Fruit fly (Drosophila melanogaster) whole organism, embryonic: ENCODE results near the gene Eig71Ea.

Experiments
- Bgb ChIP-seq: fragments of 200-800 bp; sonication (Bioruptor generic); IDR thresholded peaks from 2 replicates; pipeline ENCODE4 v1.3.6; 2022; ENCODE audit warnings: missing biosample characterization, missing genetic modification characterization; ENCODE audit not compliant: partially characterized antibody
- CG10321 ChIP-seq: fragments of 200-800 bp; sonication (Bioruptor generic); IDR thresholded peaks from 2 replicates; pipeline ENCODE4 v1.3.6; 2022; ENCODE audit warnings: missing biosample characterization, missing genetic modification characterization
- CG11560 ChIP-seq: fragments of 200-800 bp; sonication (Bioruptor generic); IDR thresholded peaks from 3 replicates; pipeline ENCODE4 v1.3.6; 2022; ENCODE audit warnings: missing biosample characterization, missing genetic modification characterization
- CG12659 ChIP-seq: fragments of 200-800 bp; sonication (Bioruptor generic); optimal IDR thresholded peaks from 3 replicates; lab custom pipeline; 2017; ENCODE audit warnings: mild to moderate bottlenecking, missing biosample characterization, missing genetic modification reagents, missing genetic modification characterization
- CG13624 ChIP-seq: fragments of 200-800 bp; sonication (Bioruptor generic); optimal IDR thresholded peaks from 2 replicates; lab custom pipeline; 2016; ENCODE audit warnings: missing biosample characterization, missing genetic modification characterization
- CG14667 ChIP-seq: fragments of 200-800 bp; sonication (Bioruptor generic); IDR thresholded peaks from 2 replicates; pipeline ENCODE4 v1.3.6; 2022; ENCODE audit warnings: missing biosample characterization, missing genetic modification characterization
- CG15269 ChIP-seq: fragments of 200-800 bp; sonication (Bioruptor generic); optimal IDR thresholded peaks from 2 replicates; lab custom pipeline; 2018; ENCODE audit warnings: missing biosample characterization, mild to moderate bottlenecking, missing genetic modification characterization, moderate library complexity
- CG15696 ChIP-seq: fragments of 200-800 bp; sonication (Bioruptor generic); optimal IDR thresholded peaks from 2 replicates; lab custom pipeline; 2019; ENCODE audit warnings: missing biosample characterization, mild to moderate bottlenecking, missing genetic modification characterization, moderate library complexity
- CG17385 ChIP-seq: fragments of 200-800 bp; sonication (Bioruptor generic); optimal IDR thresholded peaks from 3 replicates; lab custom pipeline; 2018; ENCODE audit warnings: missing biosample characterization, mild to moderate bottlenecking, missing genetic modification characterization
- CG18011 ChIP-seq: fragments of 200-800 bp; sonication (Bioruptor generic); optimal IDR thresholded peaks from 2 replicates; lab custom pipeline; 2017; ENCODE audit warnings: missing biosample characterization, missing genetic modification characterization, mild to moderate bottlenecking, moderate library complexity, missing genotype
- CG1832 ChIP-seq: fragments of 200-800 bp; sonication (Bioruptor generic); optimal IDR thresholded peaks from 2 replicates; lab custom pipeline; 2017; ENCODE audit warnings: missing biosample characterization, mild to moderate bottlenecking, missing genetic modification characterization, inconsistent platforms
- CG18476 ChIP-seq: fragments of 200-800 bp; sonication (Bioruptor generic); optimal IDR thresholded peaks from 2 replicates; lab custom pipeline; 2016; ENCODE audit warnings: missing biosample characterization, mild to moderate bottlenecking, missing genetic modification characterization
- CG2120 ChIP-seq: fragments of 200-800 bp; sonication (Bioruptor generic); optimal IDR thresholded peaks from 3 replicates; lab custom pipeline; 2016; ENCODE audit warnings: missing biosample characterization, missing genetic modification characterization
- CG31365 ChIP-seq: fragments of 200-800 bp; sonication (Bioruptor generic); optimal IDR thresholded peaks from 2 replicates; lab custom pipeline; 2018; ENCODE audit warnings: missing biosample characterization, mild to moderate bottlenecking, missing genetic modification characterization
- CG32772 ChIP-seq: fragments of 200-800 bp; sonication (Bioruptor generic); IDR thresholded peaks from 2 replicates; pipeline ENCODE4 v1.3.6; 2022; ENCODE audit warnings: missing biosample characterization, missing genetic modification characterization
- CG3995 ChIP-seq: fragments of 200-800 bp; sonication (Bioruptor generic); optimal IDR thresholded peaks from 3 replicates; lab custom pipeline; 2016; ENCODE audit warnings: missing biosample characterization, missing genetic modification characterization
- CG42726 ChIP-seq: fragments of 200-800 bp; sonication (Bioruptor generic); IDR thresholded peaks from 2 replicates; pipeline ENCODE4 v1.3.6; 2022; ENCODE audit warnings: missing biosample characterization, missing genetic modification characterization; ENCODE audit not compliant: partially characterized antibody
- CG4617 ChIP-seq: fragments of 200-800 bp; sonication (Bioruptor generic); optimal IDR thresholded peaks from 3 replicates; lab custom pipeline; 2016; ENCODE audit warnings: missing biosample characterization, missing genetic modification characterization, borderline replicate concordance
- CG5180 ChIP-seq: fragments of 200-800 bp; sonication (Bioruptor generic); optimal IDR thresholded peaks from 3 replicates; lab custom pipeline; 2017; ENCODE audit warnings: missing biosample characterization, missing genetic modification characterization, mild to moderate bottlenecking, moderate library complexity, missing genetic modification reagents
- CG6813 ChIP-seq: fragments of 200-800 bp; sonication (Bioruptor generic); optimal IDR thresholded peaks from 2 replicates; lab custom pipeline; 2017; ENCODE audit warnings: missing biosample characterization, missing genetic modification characterization, mild to moderate bottlenecking, moderate library complexity, missing genetic modification reagents
- CG8281 ChIP-seq: fragments of 200-800 bp; sonication (Bioruptor generic); optimal IDR thresholded peaks from 2 replicates; lab custom pipeline; 2018; ENCODE audit warnings: missing biosample characterization, mild to moderate bottlenecking, missing genetic modification characterization, moderate library complexity
- CG8290 ChIP-seq, 3 experiments: fragments of 200-800 bp; sonication (Bioruptor generic); optimal IDR thresholded peaks; 2 replicates each; lab custom pipeline; 2016 to 2019; ENCODE audit warnings: missing biosample characterization in 3 of 3, missing genetic modification characterization in 3 of 3, mild to moderate bottlenecking in 2 of 3, moderate library complexity in 1 of 3
- Ets65A ChIP-seq: fragments of 200-800 bp; sonication (Bioruptor generic); peaks from one replicate; lab custom pipeline; 2016; ENCODE audit warnings: missing biosample characterization, missing genetic modification characterization
- GATAe ChIP-seq: fragments of 200-800 bp; sonication (Bioruptor generic); conservative IDR thresholded peaks from 2 replicates; pipeline ENCODE4 v1.3.6; 2022; ENCODE audit warnings: missing biosample characterization, missing genetic modification characterization
- Hr78 ChIP-seq, 2 experiments: fragments of 200-800 bp in 1 of 2; fragments of >200 bp in 1 of 2; sonication (Bioruptor generic) in 1 of 2; optimal IDR thresholded peaks; 2 replicates each; lab custom pipeline; 2017 to 2019; ENCODE audit warnings: missing biosample characterization in 2 of 2, missing genetic modification characterization in 2 of 2, mild to moderate bottlenecking in 1 of 2, moderate library complexity in 1 of 2
- NC2β ChIP-seq: fragments of 200-800 bp; sonication (Bioruptor generic); optimal IDR thresholded peaks from 2 replicates; lab custom pipeline; 2016; ENCODE audit warnings: missing biosample characterization, missing genetic modification characterization
- Nf-YB ChIP-seq: fragments of 200-800 bp; sonication (Bioruptor generic); optimal IDR thresholded peaks from 3 replicates; lab custom pipeline; 2019; ENCODE audit warnings: missing biosample characterization, mild to moderate bottlenecking, missing genetic modification characterization, moderate library complexity
- Oaz ChIP-seq: fragments of 200-800 bp; sonication (Bioruptor generic); IDR thresholded peaks from 2 replicates; pipeline ENCODE4 v1.3.6; 2022; ENCODE audit warnings: missing biosample characterization, missing genetic modification characterization
- Tbp ChIP-seq: fragments of >200 bp; optimal IDR thresholded peaks from 2 replicates; lab custom pipeline; 2018; ENCODE audit warnings: missing biosample characterization, missing genetic modification characterization
- Trl ChIP-seq, 3 experiments: fragments of >200 bp in 2 of 3; fragments of 200-800 bp in 1 of 3; sonication (Bioruptor generic) in 1 of 3; optimal IDR thresholded peaks; 2 replicates in 1 of 3; 3 replicates in 2 of 3; lab custom pipeline; 2016 to 2017; ENCODE audit warnings: missing biosample characterization in 1 of 3, missing genetic modification characterization in 1 of 3
- ato ChIP-seq: fragments of 200-800 bp; sonication (Bioruptor generic); IDR thresholded peaks from 2 replicates; pipeline ENCODE4 v1.3.6; 2022; ENCODE audit warnings: missing biosample characterization, missing genetic modification characterization; ENCODE audit not compliant: partially characterized antibody
- cato ChIP-seq: fragments of 200-800 bp; sonication (Bioruptor generic); optimal IDR thresholded peaks from 2 replicates; lab custom pipeline; 2016; ENCODE audit warnings: missing biosample characterization, missing genetic modification characterization, borderline replicate concordance
- crc ChIP-seq: fragments of 200-800 bp; sonication (Bioruptor generic); optimal IDR thresholded peaks from 2 replicates; lab custom pipeline; 2016; ENCODE audit warnings: missing biosample characterization, missing genetic modification characterization
- hbn ChIP-seq: fragments of 200-800 bp; sonication (Bioruptor generic); IDR thresholded peaks from 2 replicates; pipeline ENCODE4 v1.3.6; 2022; ENCODE audit warnings: missing biosample characterization, missing genetic modification characterization; ENCODE audit not compliant: partially characterized antibody
- inv ChIP-seq: fragments of 200-800 bp; sonication (Bioruptor generic); IDR thresholded peaks from 2 replicates; pipeline ENCODE4 v1.3.6; 2022; ENCODE audit warnings: missing biosample characterization, missing genetic modification characterization; ENCODE audit not compliant: partially characterized antibody
- mld ChIP-seq: fragments of 200-800 bp; sonication (Bioruptor generic); IDR thresholded peaks from 3 replicates; pipeline ENCODE4 v1.3.6; 2022; ENCODE audit warnings: missing biosample characterization, missing genetic modification characterization; ENCODE audit not compliant: partially characterized antibody
- oc ChIP-seq: fragments of 200-800 bp; sonication (Bioruptor generic); optimal IDR thresholded peaks from 2 replicates; lab custom pipeline; 2018; ENCODE audit warnings: missing biosample characterization, mild to moderate bottlenecking, missing genetic modification characterization, moderate library complexity
- pan ChIP-seq, 4 experiments: fragments of >200 bp in 3 of 4; fragments of 200-800 bp in 1 of 4; sonication (Bioruptor generic) in 1 of 4; optimal IDR thresholded peaks in 3 of 4; IDR thresholded peaks in 1 of 4; 2 replicates each; pipeline versions ENCODE4 v1.3.6 to Lab custom; 2017 to 2022; ENCODE audit warnings: missing biosample characterization in 2 of 4, missing genetic modification characterization in 2 of 4, mixed read lengths in 1 of 4
- pb ChIP-seq: fragments of 200-800 bp; sonication (Bioruptor generic); optimal IDR thresholded peaks from 3 replicates; lab custom pipeline; 2016; ENCODE audit warnings: missing biosample characterization, missing genetic modification characterization
- sens ChIP-seq: fragments of 200-800 bp; sonication (Bioruptor generic); peaks from one replicate; lab custom pipeline; 2016; ENCODE audit warnings: missing biosample characterization, missing genetic modification characterization
- sisA ChIP-seq: fragments of 200-800 bp; sonication (Bioruptor generic); IDR thresholded peaks from 2 replicates; pipeline ENCODE4 v1.3.6; 2022; ENCODE audit warnings: missing biosample characterization, missing genetic modification characterization
- tgo ChIP-seq: fragments of 200-800 bp; sonication (Bioruptor generic); IDR thresholded peaks from 3 replicates; pipeline ENCODE4 v1.3.6; 2022; ENCODE audit warnings: missing biosample characterization, missing genetic modification characterization
- ttk ChIP-seq: fragments of 200-800 bp; sonication (Bioruptor generic); IDR thresholded peaks from 2 replicates; pipeline ENCODE4 v2.1.2; 2022; ENCODE audit warnings: missing biosample characterization, missing genetic modification characterization
- unc-4 ChIP-seq: fragments of 200-800 bp; sonication (Bioruptor generic); IDR thresholded peaks from 2 replicates; pipeline ENCODE4 v1.3.6; 2022; ENCODE audit warnings: missing biosample characterization, missing genetic modification characterization; ENCODE audit not compliant: partially characterized antibody
- unpg ChIP-seq: fragments of 200-800 bp; sonication (Bioruptor generic); optimal IDR thresholded peaks from 3 replicates; lab custom pipeline; 2018; ENCODE audit warnings: missing biosample characterization, mild to moderate bottlenecking, missing genetic modification characterization, moderate library complexity
- vfl ChIP-seq: fragments of 200-800 bp; sonication (Bioruptor generic); optimal IDR thresholded peaks from 2 replicates; lab custom pipeline; 2016; ENCODE audit warnings: missing biosample characterization, missing genetic modification characterization

Eig71Ea gene

dm6 chr3L:15619626-15620247 is 29.7 kb downstream of the Eig71Ea start, which contains the start of gene Phs (continued):
- TF ChIP-seq Hr78 (GFP tag; optimal IDR thresholded peaks at IDR 0.05; lab: Kevin White, UChicago): no peak
- TF ChIP-seq ato: peak; percentile 44; the same call in 1 of the 2 replicates
- 0 out of 2 replicates have a peak, but pooled peaks have one; percentile 28 for TF ChIP-seq unc-4 (GFP tag; lab: Robert Waterston, UW)
- peak; percentile 65 for TF ChIP-seq tgo
- no peak for TF ChIP-seq CG8281 (tag; lab: Kevin White, UChicago)
- peak; percentile 43 for TF ChIP-seq unpg (GFP tag; lab: Kevin White, UChicago)
- TF ChIP-seq CG14667 (GFP tag; lab: Robert Waterston, UW): 0 out of 2 replicates have a peak, but pooled peaks have one; percentile 51
- peak; percentile 86 for TF ChIP-seq NC2β (GFP tag; lab: Kevin White, UChicago)
- TF ChIP-seq Bgb (GFP tag; lab: Robert Waterston, UW): peak; percentile 65
- TF ChIP-seq CG5180: no peak
- TF ChIP-seq CG15269 (tag; lab: Kevin White, UChicago): peak; percentile 47
- TF ChIP-seq CG4617 (GFP tag; lab: Kevin White, UChicago): peak; percentile 70
- peak; percentile 90 to 92 for TF ChIP-seq Trl (optimal IDR thresholded peaks at IDR 0.05; lab: Kevin White, UChicago)
- peak; percentile 92 for TF ChIP-seq Trl (GFP tag; optimal IDR thresholded peaks at IDR 0.05; lab: Kevin White, UChicago)
- TF ChIP-seq CG18011 (GFP tag; lab: Kevin White, UChicago): peak; percentile 56
- TF ChIP-seq CG32772 (GFP tag; lab: Robert Waterston, UW): peak; percentile 64; the same call in 1 of the 2 replicates
- peak; percentile 59 for TF ChIP-seq cato (GFP tag; lab: Kevin White, UChicago)
- peak; percentile 38; the same call in 1 of the 2 replicates for TF ChIP-seq hbn (GFP tag; lab: Robert Waterston, UW)
- TF ChIP-seq Tbp: no peak
- TF ChIP-seq CG15696 (tag; lab: Kevin White, UChicago): no peak
- TF ChIP-seq pan (optimal IDR thresholded peaks at IDR 0.05; lab: Kevin White, UChicago): no peak
- TF ChIP-seq pan (GFP tag; optimal IDR thresholded peaks at IDR 0.05 in 1 of 2, IDR thresholded peaks at IDR 0.05 in 1 of 2): peak in 1 of 2 experiments; percentile 71
- TF ChIP-seq GATAe: no peak
- peak; percentile 80 for TF ChIP-seq pb (GFP tag; lab: Kevin White, UChicago)
- peak; percentile 73 for TF ChIP-seq sisA (GFP tag; lab: Robert Waterston, UW)
- TF ChIP-seq CG18476: peak; percentile 77
- 0 out of 2 replicates have a peak, but pooled peaks have one; percentile 34 for TF ChIP-seq CG10321
- TF ChIP-seq Oaz (GFP tag; lab: Robert Waterston, UW): no peak
- peak; percentile 99 for TF ChIP-seq Ets65A (GFP tag; lab: Kevin White, UChicago)
- no peak for TF ChIP-seq mld (GFP tag; lab: Robert Waterston, UW)
- peak; percentile 77 for TF ChIP-seq CG8290 (GFP tag; optimal IDR thresholded peaks at IDR 0.05; lab: Kevin White, UChicago)
- TF ChIP-seq CG8290 (tag; optimal IDR thresholded peaks at IDR 0.05; lab: Kevin White, UChicago): peak; percentile 68 to 94
- TF ChIP-seq ttk (GFP tag; lab: Robert Waterston, UW): peak; percentile 73
- TF ChIP-seq CG11560 (tag; lab: Robert Waterston, UW): no peak
- peak; percentile 44 for TF ChIP-seq CG3995 (GFP tag; lab: Kevin White, UChicago)
- no peak for TF ChIP-seq CG42726 (GFP tag; lab: Robert Waterston, UW)
- peak; percentile 94 for TF ChIP-seq CG13624 (GFP tag; lab: Kevin White, UChicago)
- no peak for TF ChIP-seq Nf-YB
- peak; percentile 55 for TF ChIP-seq CG17385
- TF ChIP-seq CG31365 (tag; lab: Kevin White, UChicago): peak; percentile 39
- peak; percentile 72 for TF ChIP-seq CG6813 (GFP tag; lab: Kevin White, UChicago)
- TF ChIP-seq crc (GFP tag; lab: Kevin White, UChicago): peak; percentile 77
- peak; percentile 93 for TF ChIP-seq sens (GFP tag; lab: Kevin White, UChicago)
- peak; percentile 90 for TF ChIP-seq vfl
- TF ChIP-seq oc (tag; lab: Kevin White, UChicago): peak; percentile 23
- 0 out of 2 replicates have a peak, but pooled peaks have one; percentile 13 for TF ChIP-seq inv (GFP tag; lab: Robert Waterston, UW)
- no peak for TF ChIP-seq CG1832
- TF ChIP-seq CG12659 (GFP tag; lab: Kevin White, UChicago): peak; percentile 83
- TF ChIP-seq CG2120: peak; percentile 93
